Fruit fly (Drosophila melanogaster) whole organism, prepupa: ENCODE measurements around the gene Jwa.

Source experiments
- CG10631 ChIP-seq: fragments of 200-800 bp; sonication (Bioruptor generic); optimal IDR thresholded peaks from 2 replicates; lab custom pipeline; 2016; ENCODE audit warnings: missing biosample characterization, missing genetic modification characterization
- CG10669 ChIP-seq: fragments of 200-800 bp; sonication (Bioruptor generic); optimal IDR thresholded peaks from 3 replicates; lab custom pipeline; 2018; ENCODE audit warnings: missing biosample characterization, mild to moderate bottlenecking, missing genetic modification characterization, moderate library complexity
- CG11294 ChIP-seq: fragments of 200-800 bp; sonication (Bioruptor generic); IDR thresholded peaks from 2 replicates; pipeline ENCODE4 v1.3.6; 2022; ENCODE audit warnings: missing biosample characterization, missing genetic modification characterization
- CG11762 ChIP-seq: fragments of 200-800 bp; sonication (Bioruptor generic); optimal IDR thresholded peaks from 3 replicates; lab custom pipeline; 2016; ENCODE audit warnings: missing biosample characterization, missing genetic modification characterization; ENCODE audit not compliant: insufficient read depth
- CG11902 ChIP-seq: fragments of 200-800 bp; sonication (Bioruptor generic); optimal IDR thresholded peaks from 3 replicates; lab custom pipeline; 2016; ENCODE audit warnings: missing biosample characterization, missing genetic modification characterization
- CG15336 ChIP-seq: fragments of 200-800 bp; sonication (Bioruptor generic); IDR thresholded peaks from 2 replicates; pipeline ENCODE4 v1.3.6; 2022; ENCODE audit warnings: missing biosample characterization, missing genetic modification characterization
- CG1621 ChIP-seq: fragments of 200-800 bp; sonication (Bioruptor generic); optimal IDR thresholded peaks from 3 replicates; lab custom pipeline; 2018; ENCODE audit warnings: missing biosample characterization, mild to moderate bottlenecking, missing genetic modification characterization
- CG16779 ChIP-seq: fragments of 200-800 bp; sonication (Bioruptor generic); optimal IDR thresholded peaks from 3 replicates; lab custom pipeline; 2017; ENCODE audit warnings: missing biosample characterization, mild to moderate bottlenecking, missing genetic modification characterization
- CG3032 ChIP-seq: fragments of 200-800 bp; optimal IDR thresholded peaks from 2 replicates; lab custom pipeline; 2019; ENCODE audit warnings: missing biosample characterization, mild to moderate bottlenecking, missing genetic modification characterization, moderate library complexity
- CG31627 ChIP-seq: fragments of 200-800 bp; sonication (Bioruptor generic); optimal IDR thresholded peaks from 3 replicates; lab custom pipeline; 2016; ENCODE audit warnings: missing biosample characterization, missing genetic modification characterization
- CG32006 ChIP-seq: fragments of 200-800 bp; sonication (Bioruptor generic); optimal IDR thresholded peaks from 3 replicates; lab custom pipeline; 2017; ENCODE audit warnings: missing biosample characterization, mild to moderate bottlenecking, missing genetic modification characterization
- CG3919 ChIP-seq: fragments of 200-800 bp; sonication (Bioruptor generic); optimal IDR thresholded peaks from 3 replicates; lab custom pipeline; 2016; ENCODE audit warnings: missing biosample characterization, missing genetic modification characterization
- CG4318 ChIP-seq: fragments of 200-800 bp; sonication (Bioruptor generic); optimal IDR thresholded peaks from 3 replicates; lab custom pipeline; 2017; ENCODE audit warnings: missing biosample characterization, mild to moderate bottlenecking, missing genetic modification characterization
- CG6163 ChIP-seq: fragments of 200-800 bp; sonication (Bioruptor generic); IDR thresholded peaks from 3 replicates; pipeline ENCODE4 v1.3.6; 2022; ENCODE audit warnings: missing biosample characterization, missing genetic modification characterization
- CG6276 ChIP-seq: fragments of 200-800 bp; sonication (Bioruptor generic); optimal IDR thresholded peaks from 2 replicates; lab custom pipeline; 2017; ENCODE audit warnings: missing biosample characterization, mild to moderate bottlenecking, missing genetic modification characterization
- CG6792 ChIP-seq: fragments of 200-800 bp; sonication (Bioruptor generic); optimal IDR thresholded peaks from 3 replicates; lab custom pipeline; 2016; ENCODE audit warnings: missing biosample characterization, missing genetic modification characterization
- CG6808 ChIP-seq: fragments of 200-800 bp; sonication (Bioruptor generic); optimal IDR thresholded peaks from 3 replicates; lab custom pipeline; 2017; ENCODE audit warnings: missing biosample characterization, missing genetic modification characterization, mild to moderate bottlenecking, moderate library complexity, missing genetic modification reagents
- CG6854 ChIP-seq: fragments of 200-800 bp; sonication (Bioruptor generic); optimal IDR thresholded peaks from 2 replicates; lab custom pipeline; 2017; ENCODE audit warnings: missing biosample characterization, mild to moderate bottlenecking, missing genetic modification characterization
- CG7368 ChIP-seq: fragments of 200-800 bp; sonication (Bioruptor generic); optimal IDR thresholded peaks from 3 replicates; lab custom pipeline; 2016; ENCODE audit warnings: missing biosample characterization, missing genetic modification characterization
- CG8119 ChIP-seq: fragments of 200-800 bp; sonication (Bioruptor generic); IDR thresholded peaks from 3 replicates; pipeline ENCODE4 v1.3.6; 2022; ENCODE audit warnings: missing biosample characterization, missing genetic modification characterization
- CG8319 ChIP-seq: fragments of 200-800 bp; sonication (Bioruptor generic); optimal IDR thresholded peaks from 3 replicates; lab custom pipeline; 2016; ENCODE audit warnings: missing biosample characterization, missing genetic modification characterization
- CG9139 ChIP-seq: fragments of 200-800 bp; sonication (Bioruptor generic); optimal IDR thresholded peaks from 3 replicates; lab custom pipeline; 2017; ENCODE audit warnings: missing biosample characterization, mild to moderate bottlenecking, missing genetic modification characterization
- Eip75B ChIP-seq: fragments of 200-800 bp; sonication (Bioruptor generic); optimal IDR thresholded peaks from 3 replicates; lab custom pipeline; 2016; ENCODE audit warnings: missing biosample characterization, missing genetic modification characterization
- Eip78C ChIP-seq: fragments of 200-800 bp; sonication (Bioruptor generic); peaks from one replicate; lab custom pipeline; 2016; ENCODE audit warnings: missing biosample characterization, missing genetic modification characterization
- Ets96B ChIP-seq: fragments of 200-800 bp; optimal IDR thresholded peaks from 2 replicates; lab custom pipeline; 2019; ENCODE audit warnings: missing biosample characterization, mild to moderate bottlenecking, missing genetic modification characterization, moderate library complexity
- Gug ChIP-seq: fragments of 200-800 bp; sonication (Bioruptor generic); IDR thresholded peaks from 2 replicates; pipeline ENCODE4 v1.3.6; 2022; ENCODE audit warnings: missing biosample characterization, missing genetic modification characterization
- Met ChIP-seq: fragments of 200-800 bp; sonication (Bioruptor generic); optimal IDR thresholded peaks from 3 replicates; lab custom pipeline; 2016; ENCODE audit warnings: missing biosample characterization, missing genetic modification characterization
- OdsH ChIP-seq: fragments of 200-800 bp; sonication (Bioruptor generic); optimal IDR thresholded peaks from 3 replicates; lab custom pipeline; 2016; ENCODE audit warnings: missing biosample characterization, missing genetic modification characterization
- Smox ChIP-seq: fragments of 200-800 bp; sonication (Bioruptor generic); optimal IDR thresholded peaks from 3 replicates; lab custom pipeline; 2016; ENCODE audit warnings: missing biosample characterization, missing genetic modification characterization
- Sox14 ChIP-seq: fragments of 200-800 bp; sonication (Bioruptor generic); optimal IDR thresholded peaks from 3 replicates; lab custom pipeline; 2016; ENCODE audit warnings: missing biosample characterization, missing genetic modification characterization
- Sox15 ChIP-seq: fragments of 200-800 bp; sonication (Bioruptor generic); optimal IDR thresholded peaks from 3 replicates; lab custom pipeline; 2016; ENCODE audit warnings: missing biosample characterization, missing genetic modification characterization
- achi ChIP-seq: fragments of 200-800 bp; sonication (Bioruptor generic); optimal IDR thresholded peaks from 3 replicates; lab custom pipeline; 2016; ENCODE audit warnings: missing biosample characterization, missing genetic modification characterization
- acj6 ChIP-seq: fragments of 200-800 bp; sonication (Bioruptor generic); optimal IDR thresholded peaks from 3 replicates; lab custom pipeline; 2016; ENCODE audit warnings: missing biosample characterization, missing genetic modification characterization
- cyc ChIP-seq: fragments of 200-800 bp; sonication (Bioruptor generic); optimal IDR thresholded peaks from 3 replicates; lab custom pipeline; 2016; ENCODE audit warnings: missing biosample characterization, missing genetic modification characterization
- dsx ChIP-seq: fragments of 200-800 bp; optimal IDR thresholded peaks from 3 replicates; lab custom pipeline; 2019; ENCODE audit warnings: missing biosample characterization, mild to moderate bottlenecking, missing genetic modification characterization, moderate library complexity; ENCODE audit not compliant: poor library complexity, severe bottlenecking
- eg ChIP-seq: fragments of 200-800 bp; sonication (Bioruptor generic); IDR thresholded peaks from 3 replicates; pipeline ENCODE4 v1.3.6; 2022; ENCODE audit warnings: missing biosample characterization, missing genetic modification characterization
- fd59A ChIP-seq: fragments of 200-800 bp; sonication (Bioruptor generic); optimal IDR thresholded peaks from 2 replicates; lab custom pipeline; 2017; ENCODE audit warnings: missing biosample characterization, mild to moderate bottlenecking, missing genetic modification characterization, missing genetic modification reagents
- fd85E ChIP-seq: fragments of 200-800 bp; sonication (Bioruptor generic); optimal IDR thresholded peaks from 3 replicates; lab custom pipeline; 2016; ENCODE audit warnings: missing biosample characterization, missing genetic modification characterization
- fkh ChIP-seq: fragments of 200-800 bp; sonication (Bioruptor generic); optimal IDR thresholded peaks from 3 replicates; lab custom pipeline; 2017; ENCODE audit warnings: missing biosample characterization, mild to moderate bottlenecking, missing genetic modification characterization, moderate library complexity
- lz ChIP-seq: fragments of 200-800 bp; sonication (Bioruptor generic); optimal IDR thresholded peaks from 3 replicates; lab custom pipeline; 2016; ENCODE audit warnings: missing biosample characterization, missing genetic modification characterization
- pdm3 ChIP-seq: fragments of 200-800 bp; sonication (Bioruptor generic); optimal IDR thresholded peaks from 3 replicates; lab custom pipeline; 2016; ENCODE audit warnings: missing biosample characterization, missing genetic modification characterization
- salr ChIP-seq, 2 experiments: fragments of 200-800 bp; sonication (Bioruptor generic); optimal IDR thresholded peaks; 3 replicates each; lab custom pipeline; 2016 to 2018; ENCODE audit warnings: missing biosample characterization in 2 of 2, missing genetic modification characterization in 2 of 2, mild to moderate bottlenecking in 1 of 2
- spab ChIP-seq: fragments of 200-800 bp; sonication (Bioruptor generic); optimal IDR thresholded peaks from 2 replicates; lab custom pipeline; 2017; ENCODE audit warnings: missing biosample characterization, mild to moderate bottlenecking, missing genetic modification characterization, missing genetic modification reagents
- ss ChIP-seq, 2 experiments: fragments of 200-800 bp; sonication (Bioruptor generic); optimal IDR thresholded peaks; 2 replicates in 1 of 2; 3 replicates in 1 of 2; lab custom pipeline; 2017 to 2018; ENCODE audit warnings: mild to moderate bottlenecking in 2 of 2, missing biosample characterization in 2 of 2, missing genetic modification characterization in 2 of 2, moderate library complexity in 1 of 2
- svp ChIP-seq: fragments of 200-800 bp; sonication (Bioruptor generic); peaks from one replicate; lab custom pipeline; 2016; ENCODE audit warnings: missing biosample characterization, missing genetic modification characterization
- topi ChIP-seq: fragments of 200-800 bp; sonication (Bioruptor generic); optimal IDR thresholded peaks from 3 replicates; lab custom pipeline; 2016; ENCODE audit warnings: missing biosample characterization, missing genetic modification characterization

The Jwa gene

dm6 chr2L:18665952-18666606, 39.4 kb downstream of the Jwa start (continued):
- peak; percentile 54 for TF ChIP-seq CG31627 (GFP tag; lab: Kevin White, UChicago)
- TF ChIP-seq, all 60 proteins: peak for 14

- TF ChIP-seq CG4318 (peak; percentile 44), CG8319 (GFP tag; lab: Kevin White, UChicago) (peak; percentile 23), Ets96B (tag; lab: Kevin White, UChicago) (peak; percentile 87), CG3032 (tag; lab: Kevin White, UChicago) (peak; percentile 89), CG10669 (peak; percentile 81), fd59A (GFP tag; lab: Kevin White, UChicago) (peak; percentile 77), achi (GFP tag; lab: Kevin White, UChicago) (peak; percentile 84), Met (peak; percentile 93), CG6792 (GFP tag; lab: Kevin White, UChicago) (peak; percentile 74), topi (peak; percentile 87), CG11294 (GFP tag; lab: Robert Waterston, UW) (no peak), CG31627 (GFP tag; lab: Kevin White, UChicago) (peak; percentile 80), CG6854 (GFP tag; lab: Kevin White, UChicago) (peak; percentile 13), spab (peak; percentile 83), dsx (GFP tag; lab: Kevin White, UChicago) (peak; percentile 81), CG6163 (GFP tag; lab: Robert Waterston, UW) (peak; percentile 47), Sox15 (GFP tag; lab: Kevin White, UChicago) (peak; percentile 23), OdsH (peak; percentile 81), salr (GFP tag; optimal IDR thresholded peaks at IDR 0.05; lab: Kevin White, UChicago) (peak; percentile 53 to 79), CG1621 (tag; lab: Kevin White, UChicago) (peak; percentile 64), CG11902 (GFP tag; lab: Kevin White, UChicago) (no peak), CG3919 (GFP tag; lab: Kevin White, UChicago) (peak; percentile 73), CG15336 (GFP tag; lab: Robert Waterston, UW) (peak; percentile 76), CG6808 (GFP tag; lab: Kevin White, UChicago) (peak; percentile 88), CG16779 (tag; lab: Kevin White, UChicago) (peak; percentile 50), fd85E (GFP tag; lab: Kevin White, UChicago) (no peak), CG8119 (GFP tag; lab: Robert Waterston, UW) (peak; percentile 70), ss (GFP tag; optimal IDR thresholded peaks at IDR 0.05; lab: Kevin White, UChicago) (peak; percentile 85 to 88), CG11762 (GFP tag; lab: Kevin White, UChicago) (peak; percentile 63), lz (GFP tag; lab: Kevin White, UChicago) (peak; percentile 88), Gug (peak; percentile 35; the same call in 1 of the 2 replicates), CG6276 (peak; percentile 72), Sox14 (GFP tag; lab: Kevin White, UChicago) (peak; percentile 89), cyc (GFP tag; lab: Kevin White, UChicago) (peak; percentile 78), Smox (GFP tag; lab: Kevin White, UChicago) (peak; percentile 85), pdm3 (peak; percentile 76), Eip75B (GFP tag; lab: Kevin White, UChicago) (peak; percentile 86), CG32006 (GFP tag; lab: Kevin White, UChicago) (peak; percentile 81), CG9139 (peak; percentile 79), CG10631 (GFP tag; lab: Kevin White, UChicago) (peak; percentile 82), Eip78C (peak; percentile 95), svp (GFP tag; lab: Kevin White, UChicago) (peak; percentile 90), fkh (no peak), eg (GFP tag; lab: Robert Waterston, UW) (0 out of 3 replicates have a peak, but pooled peaks have one; percentile 6), CG7368 (GFP tag; lab: Kevin White, UChicago) (peak; percentile 40), acj6 (peak; percentile 79)
Measured at dm6 chr2L:18664707-18665550, 40.6 kb downstream of the Jwa start.
